Fruit fly (Drosophila melanogaster) whole organism, embryonic: Measurements from ENCODE around the gene Reepl1.
A peak's percentile ranks its signal among the peaks of the same experiment; 100 is the strongest.

Experiments used
- Atf-2 ChIP-seq: fragments of 200-800 bp; sonication (Bioruptor generic); optimal IDR thresholded peaks from 2 replicates; lab custom pipeline; 2016; ENCODE audit warnings: missing biosample characterization, missing genetic modification characterization
- Bteb2 ChIP-seq: fragments of 200-800 bp; sonication (Bioruptor generic); optimal IDR thresholded peaks from 2 replicates; lab custom pipeline; 2016; ENCODE audit warnings: missing biosample characterization, missing genetic modification characterization
- CG10147 ChIP-seq: fragments of 200-800 bp; sonication (Bioruptor generic); optimal IDR thresholded peaks from 2 replicates; lab custom pipeline; 2019; ENCODE audit warnings: missing biosample characterization, mild to moderate bottlenecking, missing genetic modification characterization, moderate library complexity
- CG10321 ChIP-seq: fragments of 200-800 bp; sonication (Bioruptor generic); IDR thresholded peaks from 2 replicates; pipeline ENCODE4 v1.3.6; 2022; ENCODE audit warnings: missing biosample characterization, missing genetic modification characterization
- CG11456 ChIP-seq: fragments of 200-800 bp; sonication (Bioruptor generic); IDR thresholded peaks from 3 replicates; pipeline ENCODE4 v1.3.6; 2022; ENCODE audit warnings: missing biosample characterization, missing genetic modification characterization
- CG11696 ChIP-seq: fragments of 200-800 bp; sonication (Bioruptor generic); IDR thresholded peaks from 2 replicates; pipeline ENCODE4 v1.3.6; 2022; ENCODE audit warnings: missing biosample characterization, missing genetic modification characterization
- CG12391 ChIP-seq: fragments of 200-800 bp; sonication (Bioruptor generic); optimal IDR thresholded peaks from 3 replicates; lab custom pipeline; 2018; ENCODE audit warnings: missing biosample characterization, mild to moderate bottlenecking, missing genetic modification characterization, moderate library complexity
- CG12942 ChIP-seq: fragments of 200-800 bp; sonication (Bioruptor generic); optimal IDR thresholded peaks from 3 replicates; lab custom pipeline; 2016; ENCODE audit warnings: missing biosample characterization, missing genetic modification characterization
- CG13424 ChIP-seq: fragments of 200-800 bp; sonication (Bioruptor generic); optimal IDR thresholded peaks from 2 replicates; lab custom pipeline; 2019; ENCODE audit warnings: missing biosample characterization, mild to moderate bottlenecking, missing genetic modification characterization, moderate library complexity
- CG15011 ChIP-seq: fragments of 200-800 bp; sonication (Bioruptor generic); optimal IDR thresholded peaks from 3 replicates; lab custom pipeline; 2018; ENCODE audit warnings: missing biosample characterization, mild to moderate bottlenecking, missing genetic modification characterization
- CG15479 ChIP-seq: fragments of 200-800 bp; sonication (Bioruptor generic); optimal IDR thresholded peaks from 3 replicates; lab custom pipeline; 2019; ENCODE audit warnings: missing biosample characterization, mild to moderate bottlenecking, missing genetic modification characterization, moderate library complexity
- CG1603 ChIP-seq: fragments of 200-800 bp; sonication (Bioruptor generic); optimal IDR thresholded peaks from 2 replicates; lab custom pipeline; 2019; ENCODE audit warnings: missing biosample characterization, mild to moderate bottlenecking, missing genetic modification characterization, moderate library complexity
- CG2889 ChIP-seq: fragments of 200-800 bp; sonication (Bioruptor generic); IDR thresholded peaks from 3 replicates; pipeline ENCODE4 v1.3.6; 2022; ENCODE audit warnings: missing biosample characterization, missing genetic modification characterization
- CG30403 ChIP-seq: fragments of 200-800 bp; sonication (Bioruptor generic); optimal IDR thresholded peaks from 3 replicates; lab custom pipeline; 2016; ENCODE audit warnings: missing biosample characterization, missing genetic modification characterization
- CG34376 ChIP-seq: fragments of 200-800 bp; sonication (Bioruptor generic); optimal IDR thresholded peaks from 2 replicates; lab custom pipeline; 2018; ENCODE audit warnings: missing biosample characterization, mild to moderate bottlenecking, missing genetic modification characterization
- CG42726 ChIP-seq: fragments of 200-800 bp; sonication (Bioruptor generic); IDR thresholded peaks from 2 replicates; pipeline ENCODE4 v1.3.6; 2022; ENCODE audit warnings: missing biosample characterization, missing genetic modification characterization; ENCODE audit not compliant: partially characterized antibody
- CG4424 ChIP-seq: fragments of 200-800 bp; sonication (Bioruptor generic); optimal IDR thresholded peaks from 3 replicates; lab custom pipeline; 2016; ENCODE audit warnings: missing biosample characterization, missing genetic modification characterization
- CG4820 ChIP-seq: fragments of 200-800 bp; sonication (Bioruptor generic); optimal IDR thresholded peaks from 3 replicates; lab custom pipeline; 2016; ENCODE audit warnings: missing biosample characterization, missing genetic modification characterization
- CG6689 ChIP-seq: fragments of 200-800 bp; sonication (Bioruptor generic); IDR thresholded peaks from 2 replicates; pipeline ENCODE4 v1.3.6; 2022; ENCODE audit warnings: missing biosample characterization, missing genetic modification characterization
- CG7372 ChIP-seq: fragments of 200-800 bp; sonication (Bioruptor generic); IDR thresholded peaks from 2 replicates; pipeline ENCODE4 v1.3.6; 2022; ENCODE audit warnings: missing biosample characterization, missing genetic modification characterization
- CG9797 ChIP-seq: fragments of 200-800 bp; sonication (Bioruptor generic); optimal IDR thresholded peaks from 3 replicates; lab custom pipeline; 2018; ENCODE audit warnings: missing biosample characterization, mild to moderate bottlenecking, missing genetic modification characterization
- Deaf1 ChIP-seq: fragments of 200-800 bp; optimal IDR thresholded peaks from 3 replicates; lab custom pipeline; 2019; ENCODE audit warnings: missing biosample characterization, mild to moderate bottlenecking, missing genetic modification characterization, moderate library complexity
- Optix ChIP-seq: fragments of 200-800 bp; sonication (Bioruptor generic); IDR thresholded peaks from 3 replicates; pipeline ENCODE4 v1.3.6; 2022; ENCODE audit warnings: missing biosample characterization, missing genetic modification characterization
- Ptx1 ChIP-seq: fragments of 200-800 bp; sonication (Bioruptor generic); IDR thresholded peaks from 2 replicates; pipeline ENCODE4 v1.3.6; 2022; ENCODE audit warnings: missing biosample characterization, missing genetic modification characterization
- Ravus ChIP-seq: fragments of 200-800 bp; sonication (Bioruptor generic); IDR thresholded peaks from 2 replicates; pipeline ENCODE4 v1.3.6; 2022; ENCODE audit warnings: missing biosample characterization, missing genetic modification characterization
- Rfx ChIP-seq: fragments of 200-800 bp; sonication (Bioruptor generic); IDR thresholded peaks from 2 replicates; pipeline ENCODE4 v1.3.6; 2022; ENCODE audit warnings: missing biosample characterization, missing genetic modification characterization
- Tbp ChIP-seq: fragments of >200 bp; optimal IDR thresholded peaks from 2 replicates; lab custom pipeline; 2018; ENCODE audit warnings: missing biosample characterization, missing genetic modification characterization
- ase ChIP-seq: fragments of 200-800 bp; sonication (Bioruptor generic); IDR thresholded peaks from 3 replicates; pipeline ENCODE4 v1.3.6; 2022; ENCODE audit warnings: missing biosample characterization, missing genetic modification characterization
- chif ChIP-seq, 2 experiments: fragments of 200-800 bp; sonication (Bioruptor generic); optimal IDR thresholded peaks; 3 replicates each; lab custom pipeline; 2016; ENCODE audit warnings: missing biosample characterization in 2 of 2, missing genetic modification characterization in 2 of 2
- da ChIP-seq: fragments of 200-800 bp; sonication (Bioruptor generic); optimal IDR thresholded peaks from 2 replicates; lab custom pipeline; 2016; ENCODE audit warnings: missing biosample characterization, missing genetic modification characterization
- ham ChIP-seq: fragments of 200-800 bp; sonication (Bioruptor generic); IDR thresholded peaks from 2 replicates; pipeline ENCODE4 v1.3.6; 2022; ENCODE audit warnings: missing biosample characterization, missing genetic modification characterization
- jigr1 ChIP-seq: fragments of 200-800 bp; sonication (Bioruptor generic); IDR thresholded peaks from 3 replicates; pipeline ENCODE4 v1.3.6; 2022; ENCODE audit warnings: missing biosample characterization, missing genetic modification characterization
- lola ChIP-seq, 3 experiments: fragments of >200 bp in 2 of 3; fragments of 200-800 bp in 1 of 3; sonication (Bioruptor generic) in 1 of 3; optimal IDR thresholded peaks; 2 replicates each; lab custom pipeline; 2017 to 2019; ENCODE audit warnings: missing biosample characterization in 3 of 3, missing genetic modification characterization in 3 of 3, mild to moderate bottlenecking in 1 of 3, moderate library complexity in 1 of 3
- nmo ChIP-seq: fragments of 200-800 bp; sonication (Bioruptor generic); optimal IDR thresholded peaks from 2 replicates; lab custom pipeline; 2018; ENCODE audit warnings: missing biosample characterization, mild to moderate bottlenecking, missing genetic modification characterization, moderate library complexity
- pb ChIP-seq: fragments of 200-800 bp; sonication (Bioruptor generic); optimal IDR thresholded peaks from 3 replicates; lab custom pipeline; 2016; ENCODE audit warnings: missing biosample characterization, missing genetic modification characterization
- pfk ChIP-seq: fragments of 200-800 bp; sonication (Bioruptor generic); optimal IDR thresholded peaks from 2 replicates; lab custom pipeline; 2018; ENCODE audit warnings: missing biosample characterization, mild to moderate bottlenecking, missing genetic modification characterization, moderate library complexity
- prd ChIP-seq, 3 experiments: fragments of >200 bp in 2 of 3; fragments of 200-800 bp in 1 of 3; sonication (Bioruptor generic) in 1 of 3; optimal IDR thresholded peaks in 2 of 3; IDR thresholded peaks in 1 of 3; 2 replicates in 2 of 3; 3 replicates in 1 of 3; pipeline versions ENCODE4 v1.3.6 to Lab custom; 2017 to 2022; ENCODE audit warnings: missing biosample characterization in 1 of 3, missing genetic modification characterization in 1 of 3
- repo ChIP-seq: fragments of 200-800 bp; sonication (Bioruptor generic); optimal IDR thresholded peaks from 2 replicates; lab custom pipeline; 2016; ENCODE audit warnings: missing biosample characterization, missing genetic modification characterization
- run ChIP-seq: fragments of 200-800 bp; sonication (Bioruptor generic); optimal IDR thresholded peaks from 3 replicates; lab custom pipeline; 2018; ENCODE audit warnings: missing biosample characterization, mild to moderate bottlenecking, missing genetic modification characterization
- slp2 ChIP-seq: fragments of 200-800 bp; sonication (Bioruptor generic); optimal IDR thresholded peaks from 2 replicates; lab custom pipeline; 2016; ENCODE audit warnings: missing biosample characterization, missing genetic modification characterization
- sqz ChIP-seq: fragments of 200-800 bp; sonication (Bioruptor generic); optimal IDR thresholded peaks from 3 replicates; lab custom pipeline; 2018; ENCODE audit warnings: missing biosample characterization, mild to moderate bottlenecking, missing genetic modification characterization
- ssp ChIP-seq: fragments of 200-800 bp; sonication (Bioruptor generic); IDR thresholded peaks from 2 replicates; pipeline ENCODE4 v1.3.6; 2022; ENCODE audit warnings: missing biosample characterization, missing genetic modification characterization
- tap ChIP-seq: fragments of 200-800 bp; optimal IDR thresholded peaks from 3 replicates; lab custom pipeline; 2019; ENCODE audit warnings: missing biosample characterization, mild to moderate bottlenecking, missing genetic modification characterization, moderate library complexity
- tup ChIP-seq: fragments of 200-800 bp; sonication (Bioruptor generic); optimal IDR thresholded peaks from 2 replicates; lab custom pipeline; 2016; ENCODE audit warnings: missing biosample characterization, mild to moderate bottlenecking, missing genetic modification characterization, moderate library complexity
- twi ChIP-seq: fragments of 200-800 bp; optimal IDR thresholded peaks from 2 replicates; lab custom pipeline; 2019; ENCODE audit warnings: missing biosample characterization, mild to moderate bottlenecking, missing genetic modification characterization, moderate library complexity
- tx ChIP-seq: fragments of 200-800 bp; sonication (Bioruptor generic); optimal IDR thresholded peaks from 2 replicates; lab custom pipeline; 2016; ENCODE audit warnings: missing biosample characterization, missing genetic modification characterization
- z ChIP-seq: fragments of 200-800 bp; sonication (Bioruptor generic); IDR thresholded peaks from 3 replicates; pipeline ENCODE4 v1.3.6; 2022; ENCODE audit warnings: missing biosample characterization, missing genetic modification characterization

Reepl1 gene

dm6 chrX:11559728-11560724 lies 12.5 kb upstream of the Reepl1 start (continued):
- TF ChIP-seq ase (GFP tag; lab: Robert Waterston, UW) (no peak), pb (GFP tag; lab: Kevin White, UChicago) (no peak), CG11456 (0 out of 3 replicates have a peak, but pooled peaks have one; percentile 28), CG34376 (peak; percentile 74), Atf-2 (no peak), slp2 (no peak), lola (GFP tag; optimal IDR thresholded peaks at IDR 0.05; lab: Kevin White, UChicago) (peak in 1 of 3 experiments; percentile 64), prd (optimal IDR thresholded peaks at IDR 0.05; lab: Kevin White, UChicago) (no peak), prd (GFP tag; IDR thresholded peaks at IDR 0.05; lab: Robert Waterston, UW) (peak; percentile 64; the same call in 2 of the 3 replicates), pfk (GFP tag; lab: Kevin White, UChicago) (no peak), CG15011 (GFP tag; lab: Kevin White, UChicago) (peak; percentile 82), CG2889 (peak; percentile 61; the same call in 2 of the 3 replicates), CG10321 (no peak; the same call in 1 of the 2 replicates), twi (tag; lab: Kevin White, UChicago) (peak; percentile 58), CG12942 (GFP tag; lab: Kevin White, UChicago) (peak; percentile 56), CG4820 (GFP tag; lab: Kevin White, UChicago) (peak; percentile 74), CG30403 (GFP tag; lab: Kevin White, UChicago) (peak; percentile 87), CG42726 (GFP tag; lab: Robert Waterston, UW) (no peak), z (GFP tag; lab: Robert Waterston, UW) (no peak), CG10147 (GFP tag; lab: Kevin White, UChicago) (peak; percentile 91), repo (GFP tag; lab: Kevin White, UChicago) (no peak), ham (GFP tag; lab: Robert Waterston, UW) (0 out of 2 replicates have a peak, but pooled peaks have one; percentile 15), chif (GFP tag; optimal IDR thresholded peaks at IDR 0.05; lab: Kevin White, UChicago) (peak; percentile 39 to 40), Deaf1 (tag; lab: Kevin White, UChicago) (peak; percentile 73), CG6689 (GFP tag; lab: Robert Waterston, UW) (peak; percentile 52; the same call in 1 of the 2 replicates), ssp (peak; percentile 47; the same call in 1 of the 2 replicates), Tbp (GFP tag; lab: Kevin White, UChicago) (no peak), tap (tag; lab: Kevin White, UChicago) (peak; percentile 86), Bteb2 (GFP tag; lab: Kevin White, UChicago) (peak; percentile 41), CG11696 (peak; percentile 76), CG12391 (tag; lab: Kevin White, UChicago) (peak; percentile 88), CG1603 (tag; lab: Kevin White, UChicago) (no peak), nmo (GFP tag; lab: Kevin White, UChicago) (peak; percentile 93), run (tag; lab: Kevin White, UChicago) (peak; percentile 81), CG9797 (no peak), da (GFP tag; lab: Kevin White, UChicago) (no peak), sqz (GFP tag; lab: Kevin White, UChicago) (peak; percentile 79), Optix (no peak), CG4424 (GFP tag; lab: Kevin White, UChicago) (peak; percentile 79), CG7372 (peak; percentile 42), Ravus (GFP tag; lab: Robert Waterston, UW) (no peak), Ptx1 (peak; percentile 80), Rfx (GFP tag; lab: Robert Waterston, UW) (peak; percentile 71), CG13424 (peak; percentile 91), tx (GFP tag; lab: Kevin White, UChicago) (peak; percentile 7), tup (GFP tag; lab: Kevin White, UChicago) (no peak), CG15479 (GFP tag; lab: Kevin White, UChicago) (no peak), jigr1 (GFP tag; lab: Robert Waterston, UW) (0 out of 3 replicates have a peak, but pooled peaks have one; percentile 35)
